Worm (Caenorhabditis elegans) whole organism, young adult: ENCODE data around the gene dhhc-10.

Experiments used
- F57C9.4 ChIP-seq: sonication (generic microtip); optimal IDR thresholded peaks from 2 replicates; lab custom pipeline; 2017; ENCODE audit warnings: mild to moderate bottlenecking, missing genetic modification characterization, missing compliant biosample characterization
- lsy-27 ChIP-seq: sonication (generic microtip); optimal IDR thresholded peaks from 2 replicates; lab custom pipeline; 2017; ENCODE audit warnings: missing genetic modification characterization, mild to moderate bottlenecking, missing compliant biosample characterization, antibody characterized with exemption, missing genotype, borderline replicate concordance; ENCODE audit not compliant: insufficient read depth

DNA sequence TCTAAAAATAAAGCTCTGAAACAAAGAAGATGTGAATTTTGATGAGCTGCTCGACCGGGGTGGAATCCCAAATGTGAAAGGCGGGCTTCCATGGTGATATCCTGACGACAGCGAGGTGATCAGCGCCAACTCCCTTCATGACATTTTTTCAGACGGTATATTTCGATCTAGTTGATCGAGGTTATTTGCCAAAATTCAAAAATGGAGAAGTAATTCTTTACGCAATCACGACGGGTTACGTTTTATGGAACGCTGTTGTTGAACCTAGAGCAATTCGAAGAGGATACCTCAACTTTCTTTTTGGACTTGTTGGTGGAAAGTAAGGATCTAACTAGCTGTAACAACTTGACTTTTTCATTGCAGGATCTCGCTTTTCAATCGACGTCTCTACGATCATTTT lies 30.3 kb upstream of the dhhc-10 start:
- TF ChIP-seq lsy-27 (tag; lab: Kevin White, UChicago): no peak
- no peak for TF ChIP-seq F57C9.4 (tag; lab: Kevin White, UChicago)
